Fruit fly (Drosophila melanogaster): Measurements from ENCODE around the gene Upf1.

- TF ChIP-seq Dll (optimal IDR thresholded peaks at IDR 0.05) (no peak), usp (GFP tag; optimal IDR thresholded peaks at IDR 0.05) (no peak), pan (optimal IDR thresholded peaks at IDR 0.05) (no peak)
Measured at dm6 chrX:11925213-11925612, 20.0 kb upstream of the Upf1 start.

Data from whole organism.